Worm (Caenorhabditis elegans) whole organism, midembryonic: ENCODE data around the gene T10H4.13.

Experiments used
- flt-1 ChIP-seq: fragments of 200-800 bp; sonication (Bioruptor generic); IDR thresholded peaks from 2 replicates; pipeline ENCODE4 v1.3.6; 2022; ENCODE audit warnings: missing genetic modification characterization, missing compliant biosample characterization
- med-1 ChIP-seq: sonication (generic microtip); optimal IDR thresholded peaks from 2 replicates; lab custom pipeline; 2017; ENCODE audit warnings: missing genetic modification characterization, mild to moderate bottlenecking, missing compliant biosample characterization, antibody characterized with exemption, missing genetic modification reagents; ENCODE audit not compliant: insufficient read depth
- ref-1 ChIP-seq: fragments of 200-800 bp; sonication (Bioruptor generic); conservative IDR thresholded peaks from 2 replicates; pipeline ENCODE4 v1.3.6; 2022; ENCODE audit warnings: missing genetic modification reagents, missing genetic modification characterization, missing compliant biosample characterization
- ztf-23 ChIP-seq: fragments of 200-800 bp; sonication (Bioruptor generic); IDR thresholded peaks from 2 replicates; pipeline ENCODE4 v1.3.6; 2022; ENCODE audit warnings: missing genetic modification reagents, missing genetic modification characterization, missing compliant biosample characterization
- ztf-29 ChIP-seq: fragments of 200-800 bp; sonication (Bioruptor generic); IDR thresholded peaks from 2 replicates; pipeline ENCODE4 v1.3.6; 2022; ENCODE audit warnings: missing genetic modification reagents, missing genetic modification characterization, missing compliant biosample characterization

- no peak for TF ChIP-seq ref-1 (GFP tag; lab: Robert Waterston, UW)
- TF ChIP-seq ztf-23 (GFP tag; lab: Robert Waterston, UW): no peak
- TF ChIP-seq med-1 (GFP tag; lab: Kevin White, UChicago): no peak
- no peak for TF ChIP-seq flt-1
- no peak for TF ChIP-seq ztf-29 (GFP tag; lab: Robert Waterston, UW)
These were observed 997 bp upstream of the T10H4.13 start, which contains the start of gene srw-22 for ce11 chrV:15268302-15268701.
